Worm (Caenorhabditis elegans) whole organism, mixed stage, embryonic: ENCODE data around the gene M03F4.6.

Source experiments
- blmp-1 ChIP-seq: fragments of 150-350 bp; optimal IDR thresholded peaks from 2 replicates; lab custom pipeline; 2014; ENCODE audit warnings: missing biosample characterization, missing genetic modification characterization
- ceh-43 ChIP-seq: fragments of 200-800 bp; sonication (Bioruptor generic); optimal IDR thresholded peaks from 2 replicates; lab custom pipeline; 2018; ENCODE audit warnings: mild to moderate bottlenecking, missing genetic modification characterization, moderate library complexity, missing compliant biosample characterization
- ces-1 ChIP-seq: fragments of 150-350 bp; optimal IDR thresholded peaks from 2 replicates; lab custom pipeline; 2014; ENCODE audit warnings: missing biosample characterization, missing genetic modification reagents, missing genetic modification characterization
- drap-1 ChIP-seq: fragments of 200-800 bp; sonication (Bioruptor generic); optimal IDR thresholded peaks from 3 replicates; lab custom pipeline; 2018; ENCODE audit warnings: mild to moderate bottlenecking, missing genetic modification characterization, missing compliant biosample characterization
- flh-1 ChIP-seq: fragments of 200-800 bp; sonication (Bioruptor generic); optimal IDR thresholded peaks from 2 replicates; lab custom pipeline; 2018; ENCODE audit warnings: mild to moderate bottlenecking, missing genetic modification characterization, moderate library complexity, missing compliant biosample characterization
- nhr-28 ChIP-seq: fragments of 150-350 bp; optimal IDR thresholded peaks from 2 replicates; lab custom pipeline; 2014; ENCODE audit warnings: missing biosample characterization, missing genetic modification characterization
- nhr-76 ChIP-seq: sonication (generic microtip); optimal IDR thresholded peaks from 2 replicates; lab custom pipeline; 2017; ENCODE audit warnings: missing biosample characterization, missing genetic modification characterization
- pha-4 ChIP-seq: fragments of 150-350 bp; optimal IDR thresholded peaks from 2 replicates; lab custom pipeline; 2018; ENCODE audit warnings: missing biosample characterization, missing genetic modification reagents, missing genetic modification characterization
- unc-62 ChIP-seq: fragments of 150-350 bp; optimal IDR thresholded peaks from 2 replicates; lab custom pipeline; 2014; ENCODE audit warnings: missing biosample characterization, missing genetic modification reagents, missing genetic modification characterization

DNA sequence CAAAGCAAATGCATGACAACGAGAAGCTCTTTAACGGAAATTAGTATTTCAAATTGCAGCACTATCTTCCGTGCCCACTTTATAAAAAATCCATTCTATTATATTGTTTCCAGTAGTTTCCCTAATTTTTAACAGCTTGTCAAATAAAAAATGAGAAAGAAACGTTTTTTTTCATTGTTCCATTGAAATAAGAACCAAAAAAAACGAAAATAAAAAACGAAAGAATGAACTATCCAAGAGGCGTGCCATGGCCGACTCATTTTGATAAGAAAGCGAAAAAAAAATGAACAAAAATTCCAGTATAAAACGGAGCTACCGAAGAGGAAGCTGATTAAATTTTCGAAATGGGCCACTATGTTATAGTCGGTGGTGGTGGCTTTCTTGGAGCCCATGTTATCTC, 35.8 kb upstream of the M03F4.6 start, which contains the start of gene hsd-2:
- no peak for TF ChIP-seq drap-1 (GFP tag; lab: Kevin White, UChicago)
- no peak for TF ChIP-seq unc-62 (GFP tag; lab: Kevin White, UChicago)
- TF ChIP-seq pha-4 (tag; lab: Kevin White, UChicago) = no peak
- no peak for TF ChIP-seq nhr-28
- TF ChIP-seq nhr-76 (tag; lab: Kevin White, UChicago) = no peak
- TF ChIP-seq flh-1 (GFP tag; lab: Kevin White, UChicago) = no peak
- no peak for TF ChIP-seq ceh-43 (GFP tag; lab: Kevin White, UChicago)
- no peak for TF ChIP-seq blmp-1 (tag; lab: Kevin White, UChicago)
- TF ChIP-seq ces-1 (GFP tag; lab: Kevin White, UChicago) = no peak
